Fruit fly (Drosophila melanogaster) S2 (cell line): ENCODE results near the gene Elys.

ENCODE experiments used
- CG8478 ChIP-seq: fragments of >200 bp; optimal IDR thresholded peaks from 2 replicates; lab custom pipeline; 2018
- CTCF ChIP-seq, 2 experiments: fragments of >200 bp; optimal IDR thresholded peaks; 2 replicates each; lab custom pipeline; 2018

DNA sequence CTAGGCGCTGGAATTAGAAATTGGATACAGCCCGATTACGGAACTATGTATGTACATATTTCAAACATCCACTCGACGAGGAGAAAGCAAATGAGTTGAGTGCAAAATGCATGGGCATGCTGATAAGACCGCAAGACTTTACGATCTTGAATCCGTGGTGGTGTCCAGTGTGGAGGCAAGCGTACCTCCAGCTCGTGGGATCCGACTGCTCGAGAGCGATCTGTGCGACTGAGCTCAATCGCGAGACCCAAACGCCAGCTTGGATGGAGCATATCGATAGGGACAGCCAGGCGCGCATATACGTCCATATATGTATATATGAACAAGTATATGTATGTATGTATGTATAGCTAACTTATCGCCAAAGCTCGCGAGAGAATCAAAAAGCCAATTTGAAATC lies 23.6 kb downstream of the Elys start, which contains the start of gene et:
- TF ChIP-seq CG8478, result no peak
- TF ChIP-seq CTCF (optimal IDR thresholded peaks at IDR 0.05; lab: Kevin White, UChicago), result no peak
